Worm (Caenorhabditis elegans) whole organism, L3 larva: Measurements from ENCODE around the gene snu-23.

ENCODE experiments used
- R02D3.7 ChIP-seq: fragments of 150-350 bp; optimal IDR thresholded peaks from 2 replicates; lab custom pipeline; 2014; ENCODE audit warnings: missing biosample characterization, missing genetic modification characterization
- ZK546.5 ChIP-seq: sonication (generic microtip); optimal IDR thresholded peaks from 2 replicates; lab custom pipeline; 2017; ENCODE audit warnings: missing biosample characterization, missing genetic modification characterization
- aly-2 ChIP-seq: fragments of 150-350 bp; optimal IDR thresholded peaks from 2 replicates; lab custom pipeline; 2014; ENCODE audit warnings: missing biosample characterization, missing genetic modification characterization
- ama-1 ChIP-seq: fragments of 150-350 bp; optimal IDR thresholded peaks from 2 replicates; lab custom pipeline; 2018
- ceh-16 ChIP-seq: sonication (generic microtip); optimal IDR thresholded peaks from 2 replicates; lab custom pipeline; 2017; ENCODE audit warnings: missing biosample characterization, missing genetic modification characterization
- ceh-82 ChIP-seq: fragments of 150-350 bp; optimal IDR thresholded peaks from 2 replicates; lab custom pipeline; 2014; ENCODE audit warnings: missing biosample characterization, missing genetic modification characterization
- ceh-9 ChIP-seq: sonication (generic microtip); optimal IDR thresholded peaks from 2 replicates; lab custom pipeline; 2018; ENCODE audit warnings: missing biosample characterization, missing genetic modification characterization
- daf-12 ChIP-seq: fragments of 150-350 bp; optimal IDR thresholded peaks from 2 replicates; lab custom pipeline; 2014; ENCODE audit warnings: missing biosample characterization, missing genetic modification reagents, missing genetic modification characterization
- egl-27 ChIP-seq: sonication (generic microtip); optimal IDR thresholded peaks from 4 replicates; lab custom pipeline; 2017; ENCODE audit warnings: missing biosample characterization, missing genetic modification reagents, missing genetic modification characterization
- egl-5 ChIP-seq: fragments of 150-350 bp; optimal IDR thresholded peaks from 2 replicates; lab custom pipeline; 2017; ENCODE audit warnings: missing biosample characterization, missing genetic modification reagents, missing genetic modification characterization, inconsistent platforms
- elt-1 ChIP-seq: fragments of 150-350 bp; optimal IDR thresholded peaks from 2 replicates; lab custom pipeline; 2014; ENCODE audit warnings: missing biosample characterization, missing genetic modification characterization
- elt-2 ChIP-seq: sonication (generic microtip); optimal IDR thresholded peaks from 2 replicates; lab custom pipeline; 2016; ENCODE audit warnings: missing genetic modification reagents, mild to moderate bottlenecking, missing genetic modification characterization, missing compliant biosample characterization
- eor-1 ChIP-seq, 2 experiments: fragments of 150-350 bp; optimal IDR thresholded peaks; 2 replicates each; lab custom pipeline; 2014 to 2018; ENCODE audit warnings: missing biosample characterization in 2 of 2, missing genetic modification characterization in 2 of 2
- fkh-10 ChIP-seq: sonication (generic microtip); optimal IDR thresholded peaks from 2 replicates; lab custom pipeline; 2017; ENCODE audit warnings: missing biosample characterization, missing genetic modification reagents, missing genetic modification characterization
- fkh-2 ChIP-seq: fragments of 150-350 bp; optimal IDR thresholded peaks from 2 replicates; lab custom pipeline; 2014; ENCODE audit warnings: missing biosample characterization, missing genetic modification reagents, missing genetic modification characterization
- hmg-11 ChIP-seq: sonication (generic microtip); optimal IDR thresholded peaks from 2 replicates; lab custom pipeline; 2016; ENCODE audit warnings: missing genetic modification characterization, missing compliant biosample characterization
- jun-1 ChIP-seq: fragments of 150-350 bp; optimal IDR thresholded peaks from 2 replicates; lab custom pipeline; 2014; ENCODE audit warnings: missing biosample characterization, missing genetic modification reagents, missing genetic modification characterization
- lin-15B ChIP-seq: fragments of 150-350 bp; optimal IDR thresholded peaks from 2 replicates; lab custom pipeline; 2014; ENCODE audit warnings: missing biosample characterization, missing genetic modification characterization
- lin-39 ChIP-seq: fragments of 150-350 bp; optimal IDR thresholded peaks from 2 replicates; lab custom pipeline; 2018; ENCODE audit warnings: missing biosample characterization, missing genetic modification reagents, missing genetic modification characterization
- mdl-1 ChIP-seq: fragments of 150-350 bp; optimal IDR thresholded peaks from 2 replicates; lab custom pipeline; 2014; ENCODE audit warnings: missing biosample characterization, missing genetic modification characterization
- mml-1 ChIP-seq: fragments of 150-350 bp; sonication (generic microtip); optimal IDR thresholded peaks from 3 replicates; lab custom pipeline; 2014; ENCODE audit warnings: missing biosample characterization, missing genetic modification characterization
- nfya-1 ChIP-seq: sonication (generic microtip); optimal IDR thresholded peaks from 2 replicates; lab custom pipeline; 2017; ENCODE audit warnings: missing genetic modification characterization, mild to moderate bottlenecking, missing compliant biosample characterization, antibody characterized with exemption, moderate library complexity; ENCODE audit not compliant: insufficient read depth
- nhr-11 ChIP-seq: fragments of 150-350 bp; optimal IDR thresholded peaks from 2 replicates; lab custom pipeline; 2014; ENCODE audit warnings: missing biosample characterization, missing genetic modification characterization
- nhr-12 ChIP-seq: fragments of 150-350 bp; optimal IDR thresholded peaks from 2 replicates; lab custom pipeline; 2014; ENCODE audit warnings: missing biosample characterization, missing genetic modification characterization
- nhr-23 ChIP-seq: fragments of 150-350 bp; optimal IDR thresholded peaks from 2 replicates; lab custom pipeline; 2014; ENCODE audit warnings: missing biosample characterization, missing genetic modification reagents, missing genetic modification characterization
- nhr-237 ChIP-seq: fragments of 150-350 bp; optimal IDR thresholded peaks from 2 replicates; lab custom pipeline; 2014; ENCODE audit warnings: missing biosample characterization, missing genetic modification characterization
- nhr-25 ChIP-seq: sonication (generic microtip); optimal IDR thresholded peaks from 2 replicates; lab custom pipeline; 2017; ENCODE audit warnings: missing biosample characterization, missing genetic modification characterization
- nhr-28 ChIP-seq: fragments of 150-350 bp; optimal IDR thresholded peaks from 2 replicates; lab custom pipeline; 2014; ENCODE audit warnings: missing biosample characterization, missing genetic modification characterization
- nhr-43 ChIP-seq: sonication (generic microtip); optimal IDR thresholded peaks from 2 replicates; lab custom pipeline; 2016; ENCODE audit warnings: mild to moderate bottlenecking, missing genetic modification characterization, missing compliant biosample characterization; ENCODE audit not compliant: poor library complexity, severe bottlenecking
- nhr-67 ChIP-seq: fragments of 150-350 bp; optimal IDR thresholded peaks from 2 replicates; lab custom pipeline; 2014; ENCODE audit warnings: missing biosample characterization, missing genetic modification characterization
- nhr-76 ChIP-seq: fragments of 150-350 bp; sonication (generic microtip); optimal IDR thresholded peaks from 5 replicates; lab custom pipeline; 2014; ENCODE audit warnings: missing biosample characterization, missing genetic modification characterization
- pha-4 ChIP-seq: fragments of 150-350 bp; optimal IDR thresholded peaks from 2 replicates; lab custom pipeline; 2014; ENCODE audit warnings: missing biosample characterization, missing genetic modification reagents, missing genetic modification characterization
- sea-2 ChIP-seq: fragments of 150-350 bp; sonication (generic microtip); optimal IDR thresholded peaks from 4 replicates; lab custom pipeline; 2014; ENCODE audit warnings: missing biosample characterization, missing genetic modification reagents, missing genetic modification characterization
- skn-1 ChIP-seq: fragments of 150-350 bp; optimal IDR thresholded peaks from 2 replicates; lab custom pipeline; 2014; ENCODE audit warnings: missing biosample characterization, missing genetic modification characterization
- snpc-4 ChIP-seq: fragments of 150-350 bp; optimal IDR thresholded peaks from 2 replicates; lab custom pipeline; 2014; ENCODE audit warnings: missing biosample characterization, missing genetic modification characterization
- unc-62 ChIP-seq: fragments of 150-350 bp; sonication (generic microtip); optimal IDR thresholded peaks from 4 replicates; lab custom pipeline; 2014; ENCODE audit warnings: missing biosample characterization, missing genetic modification reagents, missing genetic modification characterization
- zag-1 ChIP-seq: fragments of 150-350 bp; optimal IDR thresholded peaks from 2 replicates; lab custom pipeline; 2014; ENCODE audit warnings: missing biosample characterization, missing genetic modification characterization
- ztf-4 ChIP-seq: fragments of 150-350 bp; optimal IDR thresholded peaks from 2 replicates; lab custom pipeline; 2014; ENCODE audit warnings: missing biosample characterization, missing genetic modification characterization

The snu-23 gene

DNA sequence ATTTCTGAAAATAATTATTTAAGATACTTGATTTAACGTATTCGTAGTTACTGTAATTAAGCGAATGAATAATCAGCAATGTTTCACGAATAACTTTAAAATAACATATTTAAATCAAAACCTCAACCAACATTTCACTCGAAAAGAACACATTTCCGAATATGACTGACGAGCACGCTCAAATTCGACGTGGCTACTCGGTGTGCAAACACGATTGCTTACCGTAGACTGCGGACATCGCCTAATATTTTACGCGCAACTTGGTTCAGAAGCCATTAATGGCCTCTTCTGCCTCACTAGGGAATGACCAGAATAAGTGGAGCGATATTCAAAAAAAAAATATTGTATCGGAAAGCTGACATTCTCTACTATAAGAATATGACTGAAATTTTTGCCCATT, at the start of gene snu-23:
TSS of gene snu-23 (minus strand) at position 156 of the 400 bp plus-strand sequence.
- no peak for TF ChIP-seq fkh-2
- no peak for TF ChIP-seq elt-2 (tag; lab: Kevin White, UChicago)
- no peak for TF ChIP-seq nhr-23 (tag; lab: Kevin White, UChicago)
- peak; percentile 30 for TF ChIP-seq lin-15B (tag; lab: Kevin White, UChicago)
- no peak for TF ChIP-seq unc-62
- no peak for TF ChIP-seq egl-27 (tag; lab: Kevin White, UChicago)
- no peak for TF ChIP-seq aly-2
- no peak for TF ChIP-seq nhr-67 (tag; lab: Kevin White, UChicago)
- no peak for TF ChIP-seq mdl-1 (tag; lab: Kevin White, UChicago)
- no peak for TF ChIP-seq jun-1
- TF ChIP-seq nfya-1, result peak; percentile 74
- no peak for TF ChIP-seq ZK546.5 (tag; lab: Kevin White, UChicago)
- no peak for TF ChIP-seq ceh-9 (tag; lab: Kevin White, UChicago)
- no peak for TF ChIP-seq eor-1 (tag; optimal IDR thresholded peaks at IDR 0.05; lab: Kevin White, UChicago)
- TF ChIP-seq nhr-237 (tag; lab: Kevin White, UChicago), result no peak
- TF ChIP-seq elt-1 (tag; lab: Kevin White, UChicago), result no peak
- no peak for TF ChIP-seq fkh-10 (GFP tag; lab: Kevin White, UChicago)
- no peak for TF ChIP-seq sea-2
- TF ChIP-seq hmg-11, result peak; percentile 7
- no peak for TF ChIP-seq nhr-28
- peak; percentile 27 for TF ChIP-seq lin-39 (tag; lab: Kevin White, UChicago)
- TF ChIP-seq nhr-43 (tag; lab: Kevin White, UChicago), result no peak
- no peak for TF ChIP-seq ceh-16
- no peak for TF ChIP-seq nhr-12 (tag; lab: Kevin White, UChicago)
- peak; percentile 26 for TF ChIP-seq pha-4
- TF ChIP-seq daf-12 (tag; lab: Kevin White, UChicago), result no peak
- no peak for TF ChIP-seq mml-1 (tag; lab: Kevin White, UChicago)
- no peak for TF ChIP-seq ceh-82 (tag; lab: Kevin White, UChicago)
- no peak for TF ChIP-seq ama-1 (lab: Kevin White, UChicago)
- TF ChIP-seq nhr-11 (tag; lab: Kevin White, UChicago), result no peak
- TF ChIP-seq nhr-25 (tag; lab: Kevin White, UChicago), result no peak

DNA sequence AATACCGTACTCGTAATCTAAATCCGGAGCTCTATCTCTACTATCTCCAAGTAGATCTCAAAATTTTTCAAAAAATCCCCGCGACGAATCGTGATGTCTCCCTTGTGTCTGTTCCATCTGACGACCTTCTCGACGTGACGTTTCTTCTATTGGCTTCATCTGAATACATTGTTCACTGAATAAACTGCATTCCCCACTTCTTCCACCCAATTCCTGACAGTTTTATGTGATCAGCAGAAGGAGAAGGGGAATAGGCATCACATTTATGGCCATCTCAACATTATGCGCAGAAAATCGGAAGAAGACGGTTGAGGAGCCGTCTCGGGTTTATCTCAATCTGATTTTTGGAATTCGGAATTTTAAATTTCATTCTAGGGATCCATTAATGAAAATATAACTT, 49.0 kb upstream of the snu-23 start:
- TF ChIP-seq egl-5 (tag; lab: Kevin White, UChicago) (peak; percentile 100), elt-2 (tag; lab: Kevin White, UChicago) (no peak)

DNA sequence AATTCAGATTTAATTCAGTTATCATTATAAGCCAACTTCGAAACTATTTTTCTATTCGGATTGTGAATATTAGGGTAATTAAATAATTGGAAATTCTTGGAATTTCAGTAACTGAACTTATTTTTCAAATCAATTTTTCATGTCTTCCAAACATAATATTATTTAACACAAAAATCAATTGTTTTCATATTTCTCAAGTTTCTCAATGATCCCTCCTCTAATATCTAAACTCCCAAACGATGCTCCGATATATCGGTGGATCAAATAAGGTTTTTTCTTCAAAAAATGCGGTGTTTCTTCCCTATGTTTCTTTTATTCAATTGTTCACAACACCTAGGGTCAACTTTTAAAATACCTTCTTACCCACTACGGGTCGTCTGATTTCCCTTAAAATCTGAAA, 46.5 kb upstream of the snu-23 start:
- peak; percentile 100 for TF ChIP-seq skn-1 (tag; lab: Kevin White, UChicago)
- peak; percentile 100 for TF ChIP-seq nhr-23 (tag; lab: Kevin White, UChicago)
- TF ChIP-seq eor-1 (tag; optimal IDR thresholded peaks at IDR 0.05; lab: Kevin White, UChicago), result no peak
- no peak for TF ChIP-seq jun-1
- TF ChIP-seq ztf-4 (tag; lab: Kevin White, UChicago), result no peak

DNA sequence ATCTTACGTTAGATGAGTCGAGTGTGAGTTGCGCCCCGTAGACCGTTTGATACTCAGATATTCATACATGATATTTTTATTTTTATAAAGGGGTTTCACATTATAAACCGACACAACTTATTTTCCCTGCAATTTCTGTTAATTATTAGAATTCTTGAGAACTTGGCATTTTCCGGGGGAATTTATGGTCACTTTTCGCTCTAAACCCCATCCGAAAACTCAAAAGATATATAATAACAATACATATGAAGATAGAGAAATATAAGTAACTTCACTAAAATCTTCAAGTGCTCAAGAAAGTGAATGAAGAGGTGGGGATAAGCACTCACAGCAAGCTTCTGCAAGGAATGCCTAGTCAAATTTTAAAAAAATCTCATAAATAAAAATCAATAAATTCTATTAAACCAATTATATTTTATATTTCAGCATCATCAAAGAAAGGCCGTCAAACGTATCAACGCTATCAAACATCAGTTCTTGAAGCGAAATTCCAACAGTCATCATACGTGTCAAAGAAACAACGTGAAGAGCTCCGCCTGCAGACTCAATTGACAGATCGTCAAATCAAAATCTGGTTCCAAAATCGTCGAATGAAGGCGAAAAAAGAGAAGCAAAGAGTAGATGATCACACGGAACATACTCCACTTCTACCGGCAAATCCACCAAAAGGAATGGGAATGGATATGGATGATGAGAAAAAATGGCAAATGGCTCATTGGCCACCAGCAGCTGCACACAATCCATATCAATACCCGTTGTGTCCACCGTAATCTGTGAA, 45.8 kb upstream of the snu-23 start:
- TF ChIP-seq nhr-23 (tag; lab: Kevin White, UChicago) (peak; percentile 99), nhr-76 (tag; lab: Kevin White, UChicago) (no peak), egl-5 (tag; lab: Kevin White, UChicago) (peak; percentile 27), skn-1 (tag; lab: Kevin White, UChicago) (peak; percentile 100)

DNA sequence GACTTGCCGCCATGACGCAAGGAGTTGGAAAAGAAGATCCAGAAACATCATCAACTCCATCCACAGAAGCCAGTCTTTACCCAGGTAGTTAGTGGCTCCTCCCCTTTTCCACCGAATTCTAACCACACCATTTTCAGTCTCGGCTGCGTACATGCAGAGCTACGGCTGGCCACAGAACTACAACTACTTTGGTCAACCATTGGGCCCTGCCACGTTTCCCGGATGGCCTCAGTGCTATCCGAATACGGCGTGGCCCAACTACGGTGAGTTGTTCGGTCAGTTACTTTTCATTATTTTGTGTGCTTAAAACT, 45.1 kb upstream of the snu-23 start:
- TF ChIP-seq nhr-237 (tag; lab: Kevin White, UChicago) (no peak), egl-5 (tag; lab: Kevin White, UChicago) (no peak), zag-1 (tag; lab: Kevin White, UChicago) (no peak), snpc-4 (no peak), ztf-4 (tag; lab: Kevin White, UChicago) (no peak), pha-4 (no peak), mdl-1 (tag; lab: Kevin White, UChicago) (no peak), nhr-23 (tag; lab: Kevin White, UChicago) (no peak), R02D3.7 (tag; lab: Kevin White, UChicago) (no peak)
- TF ChIP-seq, all 47 proteins: peak for 0
